Fruit fly (Drosophila melanogaster): ENCODE measurements around the gene fuss.

dm6 chr4:937119-937518, 41.2 kb downstream of the fuss start:
- TF ChIP-seq knrl (GFP tag; IDR thresholded peaks at IDR 0.05; ENCODE audit: partially characterized antibody) (no peak), gro (GFP tag; optimal IDR thresholded peaks at IDR 0.05) (no peak), NfI (GFP tag; optimal IDR thresholded peaks at IDR 0.05) (no peak), gt (GFP tag; IDR thresholded peaks at IDR 0.05) (no peak), CG1024 (GFP tag; IDR thresholded peaks at IDR 0.05) (no peak), Chrac-16 (GFP tag; optimal IDR thresholded peaks at IDR 0.05) (no peak), CG11093 (GFP tag; IDR thresholded peaks at IDR 0.05) (no peak), lilli (GFP tag; optimal IDR thresholded peaks at IDR 0.05) (no peak), usp (GFP tag; optimal IDR thresholded peaks at IDR 0.05) (no peak), CG3407 (GFP tag; optimal IDR thresholded peaks at IDR 0.05) (no peak), Bgb (GFP tag; IDR thresholded peaks at IDR 0.05; ENCODE audit: partially characterized antibody) (no peak), Bteb2 (GFP tag; optimal IDR thresholded peaks at IDR 0.05) (no peak)
